1 fruit fly cellular context compared by ENCODE assay signal in the genomic region with DNA sequence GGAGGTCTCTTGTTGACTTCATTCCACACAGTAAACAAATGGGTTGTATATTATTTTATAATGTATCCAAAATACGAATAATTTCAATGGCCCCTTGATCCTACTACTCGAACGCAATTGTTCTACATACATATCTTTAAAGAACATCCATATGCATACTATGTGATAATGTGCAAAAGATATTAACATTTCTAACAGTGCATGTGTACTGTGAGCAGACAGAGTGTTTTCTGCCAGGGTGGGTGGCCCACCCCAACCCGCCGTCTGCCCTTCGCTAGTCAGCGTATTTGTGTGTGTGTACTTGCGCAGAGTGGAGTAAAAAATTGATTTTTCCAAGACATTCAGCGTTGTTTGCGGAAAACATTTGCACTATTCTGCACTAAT.
TF ChIP-seq lines count a peak whose summit lies in the region.

No protein-coding gene starts in this region.

TF ChIP-seq in whole organism, embryonic, 481 proteins besides CTCF, POLR2A, EP300 and RAD21 (continued from another document and continues in another):
- TF ChIP-seq bowl (GFP tag; IDR thresholded peaks at IDR 0.05; lab: Robert Waterston, UW) (peak; percentile 29; the same call in 1 of the 2 replicates), Dek (tag; optimal IDR thresholded peaks at IDR 0.05; lab: Kevin White, UChicago) (peak; percentile 26), bsh (GFP tag; optimal IDR thresholded peaks at IDR 0.05; lab: Kevin White, UChicago) (peak; percentile 76), sisA (GFP tag; IDR thresholded peaks at IDR 0.05; lab: Robert Waterston, UW) (peak; percentile 82), crol (GFP tag; IDR thresholded peaks at IDR 0.05; lab: Robert Waterston, UW) (peak; percentile 68), sens (GFP tag; lab: Kevin White, UChicago) (no peak), zfh2 (GFP tag; optimal IDR thresholded peaks at IDR 0.05; lab: Kevin White, UChicago) (no peak), lov (optimal IDR thresholded peaks at IDR 0.05; lab: Kevin White, UChicago) (no peak), lov (GFP tag; IDR thresholded peaks at IDR 0.05; lab: Robert Waterston, UW) (no peak), CG7963 (GFP tag; IDR thresholded peaks at IDR 0.05; lab: Robert Waterston, UW; ENCODE audit: partially characterized antibody) (no peak), row (GFP tag; IDR thresholded peaks at IDR 0.05; lab: Robert Waterston, UW) (peak; percentile 69), Side (GFP tag; optimal IDR thresholded peaks at IDR 0.05; lab: Kevin White, UChicago) (peak; percentile 45), CG16779 (GFP tag; IDR thresholded peaks at IDR 0.05; lab: Robert Waterston, UW) (no peak), lola (GFP tag; optimal IDR thresholded peaks at IDR 0.05; lab: Kevin White, UChicago) (no peak), CG13123 (GFP tag; optimal IDR thresholded peaks at IDR 0.05; lab: Kevin White, UChicago) (peak; percentile 32), CG17829 (tag; optimal IDR thresholded peaks at IDR 0.05; lab: Kevin White, UChicago) (no peak), Bteb2 (GFP tag; optimal IDR thresholded peaks at IDR 0.05; lab: Kevin White, UChicago) (no peak), br (optimal IDR thresholded peaks at IDR 0.05; lab: Kevin White, UChicago) (no peak), Hr51 (GFP tag; optimal IDR thresholded peaks at IDR 0.05; lab: Kevin White, UChicago) (peak in 1 of 2 experiments; percentile 56), CG9609 (GFP tag; optimal IDR thresholded peaks at IDR 0.05; lab: Kevin White, UChicago) (peak; percentile 45), kah (GFP tag; optimal IDR thresholded peaks at IDR 0.05; lab: Kevin White, UChicago) (no peak), CG6854 (GFP tag; optimal IDR thresholded peaks at IDR 0.05; lab: Kevin White, UChicago) (no peak), CG15073 (GFP tag; optimal IDR thresholded peaks at IDR 0.05; lab: Kevin White, UChicago) (no peak), CG43689 (GFP tag; IDR thresholded peaks at IDR 0.05; lab: Robert Waterston, UW) (peak; percentile 55), stc (GFP tag; IDR thresholded peaks at IDR 0.05; lab: Robert Waterston, UW) (peak; percentile 76), CG11093 (GFP tag; IDR thresholded peaks at IDR 0.05; lab: Robert Waterston, UW) (no peak), CG4360 (GFP tag; IDR thresholded peaks at IDR 0.05; lab: Robert Waterston, UW) (no peak), Oaz (GFP tag; IDR thresholded peaks at IDR 0.05; lab: Robert Waterston, UW) (no peak), CG14050 (GFP tag; IDR thresholded peaks at IDR 0.05; lab: Robert Waterston, UW) (peak; percentile 74), Xrp1 (GFP tag; IDR thresholded peaks at IDR 0.05; lab: Robert Waterston, UW) (peak; percentile 78), eve (GFP tag; optimal IDR thresholded peaks at IDR 0.05; lab: Kevin White, UChicago) (peak in 1 of 2 experiments; percentile 72), Atf3 (GFP tag; optimal IDR thresholded peaks at IDR 0.05; lab: Kevin White, UChicago) (no peak), CG2875 (GFP tag; optimal IDR thresholded peaks at IDR 0.05; lab: Kevin White, UChicago) (no peak), bab2 (GFP tag; optimal IDR thresholded peaks at IDR 0.05; lab: Kevin White, UChicago) (peak; percentile 57), CG7271 (tag; optimal IDR thresholded peaks at IDR 0.05; lab: Kevin White, UChicago) (no peak), Hmr (GFP tag; optimal IDR thresholded peaks at IDR 0.05; lab: Kevin White, UChicago) (no peak), rib (GFP tag; IDR thresholded peaks at IDR 0.05; lab: Robert Waterston, UW) (0 out of 2 replicates have a peak, but pooled peaks have one; percentile 10), h (optimal IDR thresholded peaks at IDR 0.05; lab: Kevin White, UChicago) (no peak), Gug (GFP tag; IDR thresholded peaks at IDR 0.05; lab: Robert Waterston, UW) (peak; percentile 78), az2 (GFP tag; optimal IDR thresholded peaks at IDR 0.05; lab: Kevin White, UChicago) (peak; percentile 28), ems (GFP tag; optimal IDR thresholded peaks at IDR 0.05; lab: Kevin White, UChicago) (no peak), sug (tag; optimal IDR thresholded peaks at IDR 0.05; lab: Kevin White, UChicago) (no peak), Sry-β (GFP tag; optimal IDR thresholded peaks at IDR 0.05; lab: Kevin White, UChicago) (no peak), sc (optimal IDR thresholded peaks at IDR 0.05; lab: Kevin White, UChicago) (no peak), sc (GFP tag; optimal IDR thresholded peaks at IDR 0.05; lab: Kevin White, UChicago) (no peak), CG9727 (GFP tag; optimal IDR thresholded peaks at IDR 0.05; lab: Kevin White, UChicago) (no peak), CG7372 (GFP tag; IDR thresholded peaks at IDR 0.05; lab: Robert Waterston, UW) (no peak), CG8765 (GFP tag; IDR thresholded peaks at IDR 0.05; lab: Robert Waterston, UW) (no peak; the same call in 1 of the 2 replicates), CG31388 (GFP tag; optimal IDR thresholded peaks at IDR 0.05; lab: Kevin White, UChicago) (no peak), HmgZ (tag; optimal IDR thresholded peaks at IDR 0.05; lab: Kevin White, UChicago) (peak; percentile 7), CG30431 (GFP tag; optimal IDR thresholded peaks at IDR 0.05; lab: Kevin White, UChicago) (peak; percentile 57), disco-r (GFP tag; optimal IDR thresholded peaks at IDR 0.05; lab: Kevin White, UChicago) (no peak), Hr78 (GFP tag; optimal IDR thresholded peaks at IDR 0.05; lab: Kevin White, UChicago) (no peak), CG1832 (GFP tag; optimal IDR thresholded peaks at IDR 0.05; lab: Kevin White, UChicago) (no peak), Deaf1 (tag; optimal IDR thresholded peaks at IDR 0.05; lab: Kevin White, UChicago) (no peak), al (GFP tag; IDR thresholded peaks at IDR 0.05; lab: Robert Waterston, UW) (peak; percentile 46; the same call in 1 of the 2 replicates), tin (GFP tag; optimal IDR thresholded peaks at IDR 0.05; lab: Kevin White, UChicago) (peak; percentile 48), inv (GFP tag; IDR thresholded peaks at IDR 0.05; lab: Robert Waterston, UW; ENCODE audit: partially characterized antibody) (no peak), lilli (GFP tag; optimal IDR thresholded peaks at IDR 0.05; lab: Kevin White, UChicago) (peak; percentile 3), HLH54F (GFP tag; optimal IDR thresholded peaks at IDR 0.05; lab: Kevin White, UChicago) (peak; percentile 42), Dip2 (GFP tag; IDR thresholded peaks at IDR 0.05; lab: Robert Waterston, UW) (no peak), CG6765 (GFP tag; optimal IDR thresholded peaks at IDR 0.05; lab: Kevin White, UChicago) (no peak), ac (GFP tag; optimal IDR thresholded peaks at IDR 0.05; lab: Kevin White, UChicago) (no peak), lab (GFP tag; optimal IDR thresholded peaks at IDR 0.05; lab: Kevin White, UChicago) (peak; percentile 55), Oli (tag; optimal IDR thresholded peaks at IDR 0.05; lab: Kevin White, UChicago) (peak; percentile 61), CG8944 (GFP tag; optimal IDR thresholded peaks at IDR 0.05; lab: Kevin White, UChicago) (peak; percentile 33), btn (GFP tag; optimal IDR thresholded peaks at IDR 0.05; lab: Kevin White, UChicago) (no peak), tx (GFP tag; optimal IDR thresholded peaks at IDR 0.05; lab: Kevin White, UChicago) (no peak), Fer3 (tag; optimal IDR thresholded peaks at IDR 0.05; lab: Kevin White, UChicago) (peak; percentile 81), Ravus (GFP tag; IDR thresholded peaks at IDR 0.05; lab: Robert Waterston, UW) (peak; percentile 57), CG2129 (GFP tag; IDR thresholded peaks at IDR 0.05; lab: Robert Waterston, UW; ENCODE audit: partially characterized antibody) (no peak), Tbp (GFP tag; optimal IDR thresholded peaks at IDR 0.05; lab: Kevin White, UChicago) (no peak), klu (GFP tag; IDR thresholded peaks at IDR 0.05; lab: Robert Waterston, UW) (peak; percentile 38; the same call in 1 of the 2 replicates), MBD-R2 (GFP tag; IDR thresholded peaks at IDR 0.05; lab: Robert Waterston, UW) (peak; percentile 34), HLH3B (GFP tag; IDR thresholded peaks at IDR 0.05; lab: Robert Waterston, UW) (peak; percentile 82), nmo (GFP tag; optimal IDR thresholded peaks at IDR 0.05; lab: Kevin White, UChicago) (no peak), C15 (GFP tag; IDR thresholded peaks at IDR 0.05; lab: Robert Waterston, UW) (no peak), stwl (tag; optimal IDR thresholded peaks at IDR 0.05; lab: Kevin White, UChicago) (no peak), zf30C (GFP tag; optimal IDR thresholded peaks at IDR 0.05; lab: Kevin White, UChicago) (no peak), bcd (GFP tag; optimal IDR thresholded peaks at IDR 0.05; lab: Kevin White, UChicago) (peak; percentile 39), CG9932 (GFP tag; IDR thresholded peaks at IDR 0.05; lab: Robert Waterston, UW) (peak; percentile 64), Hr3 (GFP tag; optimal IDR thresholded peaks at IDR 0.05; lab: Kevin White, UChicago) (no peak), Chrac-16 (GFP tag; optimal IDR thresholded peaks at IDR 0.05; lab: Kevin White, UChicago) (peak; percentile 12), CG30020 (tag; optimal IDR thresholded peaks at IDR 0.05; lab: Kevin White, UChicago) (no peak), CG10209 (GFP tag; optimal IDR thresholded peaks at IDR 0.05; lab: Kevin White, UChicago) (no peak), sima (GFP tag; optimal IDR thresholded peaks at IDR 0.05; lab: Kevin White, UChicago) (no peak), CG14860 (GFP tag; IDR thresholded peaks at IDR 0.05; lab: Robert Waterston, UW; ENCODE audit: partially characterized antibody) (no peak), cwo (GFP tag; optimal IDR thresholded peaks at IDR 0.05; lab: Kevin White, UChicago) (no peak), H15 (GFP tag; IDR thresholded peaks at IDR 0.05; lab: Robert Waterston, UW) (peak; percentile 64; the same call in 2 of the 3 replicates), ERR (GFP tag; optimal IDR thresholded peaks at IDR 0.05; lab: Kevin White, UChicago) (no peak), dpn (GFP tag; optimal IDR thresholded peaks at IDR 0.05; lab: Kevin White, UChicago) (peak in 1 of 2 experiments; percentile 50), Usf (GFP tag; optimal IDR thresholded peaks at IDR 0.05; lab: Kevin White, UChicago) (no peak), CG7839 (tag; optimal IDR thresholded peaks at IDR 0.05; lab: Kevin White, UChicago) (no peak), CG8281 (tag; optimal IDR thresholded peaks at IDR 0.05; lab: Kevin White, UChicago) (no peak), lbe (GFP tag; optimal IDR thresholded peaks at IDR 0.05; lab: Kevin White, UChicago) (peak; percentile 62), Ptx1 (GFP tag; IDR thresholded peaks at IDR 0.05; lab: Robert Waterston, UW) (peak; percentile 78), Drgx (GFP tag; IDR thresholded peaks at IDR 0.05; lab: Robert Waterston, UW) (peak; percentile 91), Ets97D (GFP tag; optimal IDR thresholded peaks at IDR 0.05; lab: Kevin White, UChicago) (no peak), CG12071 (GFP tag; optimal IDR thresholded peaks at IDR 0.05; lab: Kevin White, UChicago) (peak; percentile 78), Doc2 (GFP tag; IDR thresholded peaks at IDR 0.05; lab: Robert Waterston, UW) (no peak; the same call in 1 of the 2 replicates), zen2 (GFP tag; IDR thresholded peaks at IDR 0.05; lab: Robert Waterston, UW; ENCODE audit: partially characterized antibody) (no peak), CG10267 (tag; optimal IDR thresholded peaks at IDR 0.05; lab: Kevin White, UChicago) (no peak), Blimp-1 (GFP tag; optimal IDR thresholded peaks at IDR 0.05; lab: Kevin White, UChicago) (peak; percentile 56), sob (GFP tag; IDR thresholded peaks at IDR 0.05; lab: Robert Waterston, UW) (peak; percentile 79), ato (GFP tag; IDR thresholded peaks at IDR 0.05; lab: Robert Waterston, UW; ENCODE audit: partially characterized antibody) (no peak), CG12104 (GFP tag; optimal IDR thresholded peaks at IDR 0.05; lab: Kevin White, UChicago) (no peak), CG6813 (GFP tag; optimal IDR thresholded peaks at IDR 0.05; lab: Kevin White, UChicago) (peak; percentile 61), CG1529 (GFP tag; optimal IDR thresholded peaks at IDR 0.05; lab: Kevin White, UChicago) (no peak), Nf-YB (GFP tag; optimal IDR thresholded peaks at IDR 0.05; lab: Kevin White, UChicago) (no peak), psq (GFP tag; optimal IDR thresholded peaks at IDR 0.05; lab: Kevin White, UChicago) (no peak), Dad (GFP tag; optimal IDR thresholded peaks at IDR 0.05; lab: Kevin White, UChicago) (no peak), mirr (GFP tag; optimal IDR thresholded peaks at IDR 0.05; lab: Kevin White, UChicago) (no peak), salm (tag; optimal IDR thresholded peaks at IDR 0.05; lab: Kevin White, UChicago) (no peak), esg (GFP tag; conservative IDR thresholded peaks at IDR 0.05; lab: Robert Waterston, UW) (peak; percentile 81), CG4282 (GFP tag; optimal IDR thresholded peaks at IDR 0.05; lab: Kevin White, UChicago) (no peak), CG9215 (GFP tag; IDR thresholded peaks at IDR 0.05; lab: Robert Waterston, UW) (peak; percentile 41; the same call in 1 of the 2 replicates), fd64A (GFP tag; optimal IDR thresholded peaks at IDR 0.05; lab: Kevin White, UChicago) (no peak), Opbp (GFP tag; IDR thresholded peaks at IDR 0.05; lab: Robert Waterston, UW; ENCODE audit: partially characterized antibody) (no peak), H2.0 (GFP tag; IDR thresholded peaks at IDR 0.05; lab: Robert Waterston, UW) (peak; percentile 76), CG34376 (GFP tag; optimal IDR thresholded peaks at IDR 0.05; lab: Kevin White, UChicago) (no peak), CG10147 (GFP tag; optimal IDR thresholded peaks at IDR 0.05; lab: Kevin White, UChicago) (peak; percentile 29), Neu2 (GFP tag; optimal IDR thresholded peaks at IDR 0.05; lab: Kevin White, UChicago; ENCODE audit: borderline replicate concordance) (no peak), Ada2b (GFP tag; IDR thresholded peaks at IDR 0.05; lab: Robert Waterston, UW) (peak; percentile 83), CG12391 (tag; optimal IDR thresholded peaks at IDR 0.05; lab: Kevin White, UChicago) (peak; percentile 55), sd (tag; optimal IDR thresholded peaks at IDR 0.05; lab: Kevin White, UChicago) (no peak), trh (GFP tag; optimal IDR thresholded peaks at IDR 0.05; lab: Kevin White, UChicago) (no peak), CG8388 (GFP tag; optimal IDR thresholded peaks at IDR 0.05; lab: Kevin White, UChicago) (peak; percentile 37), amos (GFP tag; IDR thresholded peaks at IDR 0.05; lab: Robert Waterston, UW; ENCODE audit: partially characterized antibody) (no peak), jing (GFP tag; optimal IDR thresholded peaks at IDR 0.05; lab: Kevin White, UChicago) (peak; percentile 68), tgo (GFP tag; IDR thresholded peaks at IDR 0.05; lab: Robert Waterston, UW) (peak; percentile 65)
